In the genomic region with DNA sequence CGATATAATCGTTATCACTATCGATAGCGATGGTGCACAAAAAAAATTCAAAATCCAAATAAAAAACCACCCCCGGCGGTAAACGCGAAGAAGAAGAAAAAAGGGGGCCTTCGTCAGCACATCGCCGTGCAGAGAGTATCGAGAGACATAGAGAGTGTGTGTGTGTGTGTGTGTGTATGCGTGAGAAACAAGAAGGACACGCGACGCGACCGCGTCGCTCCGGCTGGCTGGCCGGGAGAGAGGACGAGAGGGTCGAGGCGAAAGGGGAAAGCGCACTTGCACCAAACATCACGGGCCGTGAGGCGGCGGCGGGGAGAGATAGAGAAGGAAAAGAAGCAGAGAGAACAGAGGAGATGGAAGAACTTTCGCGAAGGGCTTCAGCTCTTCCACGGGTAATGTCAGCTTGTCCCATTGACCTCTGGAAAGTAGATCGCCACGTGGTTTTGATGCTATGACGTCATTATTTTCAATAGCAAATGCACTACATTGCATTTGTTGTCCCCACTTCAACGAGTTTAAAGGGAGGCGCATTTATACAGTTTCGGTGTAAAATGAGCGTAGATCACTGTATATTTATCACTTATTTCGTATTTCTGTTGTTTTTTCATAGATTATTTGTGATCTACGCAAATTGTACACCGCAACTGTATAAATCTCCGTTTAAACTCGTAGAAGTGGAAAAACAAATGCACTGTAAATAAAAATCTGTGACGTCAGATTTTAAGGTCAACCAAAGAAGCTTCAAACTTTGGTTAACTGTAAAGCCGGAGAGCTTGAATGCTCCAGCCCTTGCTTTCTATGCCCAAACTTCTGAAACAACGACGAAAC, we compare ENCODE assay signal across 3 worm cellular contexts.
A peak's percentile ranks its signal among the peaks of the same experiment; 100 is the strongest.
TF ChIP-seq lines count a peak whose summit lies in the region.

A gene (plus strand): TSS at position 778 of the 828 bp plus-strand sequence.

TF ChIP-seq in whole organism, L1 larva, 84 proteins besides CTCF, POLR2A, EP300 and RAD21 (continued from another document and continues in another):
- peak; percentile 65 for TF ChIP-seq ceh-88 (GFP tag; IDR thresholded peaks at IDR 0.05; lab: Robert Waterston, UW)
- no peak for TF ChIP-seq alr-1 (tag; optimal IDR thresholded peaks at IDR 0.05; lab: Kevin White, UChicago; ENCODE audit: borderline replicate concordance)
- TF ChIP-seq Y116A8C.19 (tag; optimal IDR thresholded peaks at IDR 0.05; lab: Kevin White, UChicago; ENCODE audit: borderline replicate concordance): peak; percentile 15
- TF ChIP-seq dsc-1 (tag; optimal IDR thresholded peaks at IDR 0.05; lab: Kevin White, UChicago): peak; percentile 86
- TF ChIP-seq egl-13 (tag; optimal IDR thresholded peaks at IDR 0.05; lab: Kevin White, UChicago): peak; percentile 88
- TF ChIP-seq fkh-8 (tag; optimal IDR thresholded peaks at IDR 0.05; lab: Kevin White, UChicago): peak; percentile 97
- peak; percentile 78 for TF ChIP-seq snpc-4 (tag; optimal IDR thresholded peaks at IDR 0.05; lab: Kevin White, UChicago)
- TF ChIP-seq lin-35 (GFP tag; optimal IDR thresholded peaks at IDR 0.05; lab: Kevin White, UChicago): peak; percentile 86 to 87
- TF ChIP-seq nhr-11 (tag; optimal IDR thresholded peaks at IDR 0.05; lab: Kevin White, UChicago): peak; percentile 48
- peak; percentile 90 for TF ChIP-seq nhr-237 (tag; optimal IDR thresholded peaks at IDR 0.05; lab: Kevin White, UChicago)
- peak; percentile 94 for TF ChIP-seq lin-15B (tag; optimal IDR thresholded peaks at IDR 0.05; lab: Kevin White, UChicago)
- TF ChIP-seq nhr-71 (tag; optimal IDR thresholded peaks at IDR 0.05; lab: Kevin White, UChicago): peak; percentile 98
- TF ChIP-seq unc-30 (tag; optimal IDR thresholded peaks at IDR 0.05; lab: Kevin White, UChicago): no peak
- peak; percentile 78 to 98 (median 94) for TF ChIP-seq ceh-82 (tag; optimal IDR thresholded peaks at IDR 0.05; lab: Kevin White, UChicago)
- peak; percentile 89 for TF ChIP-seq fkh-10 (GFP tag; optimal IDR thresholded peaks at IDR 0.05; lab: Kevin White, UChicago)
- TF ChIP-seq lin-39 (tag; optimal IDR thresholded peaks at IDR 0.05; lab: Kevin White, UChicago): no peak
- TF ChIP-seq elt-3 (tag; optimal IDR thresholded peaks at IDR 0.05; lab: Kevin White, UChicago): peak in 2 of 6 experiments; percentile 61 to 68
- peak; percentile 93 for TF ChIP-seq isw-1 (GFP tag; IDR thresholded peaks at IDR 0.05; lab: Robert Waterston, UW)
- no peak for TF ChIP-seq unc-62 (GFP tag; optimal IDR thresholded peaks at IDR 0.05; lab: Kevin White, UChicago)
- TF ChIP-seq ceh-8 (GFP tag; optimal IDR thresholded peaks at IDR 0.05; lab: Kevin White, UChicago): peak; percentile 92
- peak; percentile 97 for TF ChIP-seq lin-14 (GFP tag; optimal IDR thresholded peaks at IDR 0.05; lab: Kevin White, UChicago)
- no peak for TF ChIP-seq sptf-1 (tag; optimal IDR thresholded peaks at IDR 0.05; lab: Kevin White, UChicago)
- TF ChIP-seq dpl-1 (GFP tag; optimal IDR thresholded peaks at IDR 0.05; lab: Kevin White, UChicago): peak; percentile 73 to 80 (median 76)
- peak; percentile 85 to 90 for TF ChIP-seq efl-1 (optimal IDR thresholded peaks at IDR 0.05; lab: Kevin White, UChicago)
- peak; percentile 68 to 96 for TF ChIP-seq efl-1 (GFP tag; optimal IDR thresholded peaks at IDR 0.05 in 1 of 2; lab: Kevin White, UChicago)
- TF ChIP-seq mef-2 (tag; optimal IDR thresholded peaks at IDR 0.05; lab: Kevin White, UChicago): peak; percentile 80
- TF ChIP-seq grh-1 (GFP tag; IDR thresholded peaks at IDR 0.05; lab: Robert Waterston, UW): peak; percentile 63; the same call in 1 of the 2 replicates
- TF ChIP-seq C34B4.2 (tag; optimal IDR thresholded peaks at IDR 0.05; lab: Kevin White, UChicago): no peak
- TF ChIP-seq mdl-1 (tag; optimal IDR thresholded peaks at IDR 0.05; lab: Kevin White, UChicago): peak in 1 of 2 experiments; percentile 91
- peak; percentile 85 for TF ChIP-seq aly-2 (tag; optimal IDR thresholded peaks at IDR 0.05; lab: Kevin White, UChicago)
- TF ChIP-seq F16B12.6 (tag; optimal IDR thresholded peaks at IDR 0.05; lab: Kevin White, UChicago): peak; percentile 69
- no peak for TF ChIP-seq pag-3 (tag; optimal IDR thresholded peaks at IDR 0.05; lab: Kevin White, UChicago; ENCODE audit: borderline replicate concordance, insufficient read depth)
- TF ChIP-seq mab-9 (GFP tag; IDR thresholded peaks at IDR 0.05; lab: Robert Waterston, UW): peak; percentile 58; the same call in 1 of the 2 replicates
- TF ChIP-seq nhr-20 (tag; optimal IDR thresholded peaks at IDR 0.05; lab: Kevin White, UChicago): peak; percentile 92
- peak; percentile 92 for TF ChIP-seq swsn-7 (tag; optimal IDR thresholded peaks at IDR 0.05; lab: Kevin White, UChicago)
- TF ChIP-seq vab-15 (tag; optimal IDR thresholded peaks at IDR 0.05; lab: Kevin White, UChicago): peak; percentile 32
- TF ChIP-seq zip-4 (GFP tag; optimal IDR thresholded peaks at IDR 0.05; lab: Kevin White, UChicago): peak; percentile 72
- peak; percentile 84 for TF ChIP-seq fos-1 (tag; optimal IDR thresholded peaks at IDR 0.05; lab: Kevin White, UChicago)

TF ChIP-seq in whole organism, L3 larva, 47 proteins besides CTCF, POLR2A, EP300 and RAD21 (continued from another document):
- TF ChIP-seq hmg-11 (tag; optimal IDR thresholded peaks at IDR 0.05; lab: Kevin White, UChicago) (peak; percentile 100), lin-39 (tag; optimal IDR thresholded peaks at IDR 0.05; lab: Kevin White, UChicago) (peak; percentile 95), daf-12 (tag; optimal IDR thresholded peaks at IDR 0.05; lab: Kevin White, UChicago) (no peak), ceh-16 (tag; optimal IDR thresholded peaks at IDR 0.05; lab: Kevin White, UChicago) (no peak), sea-2 (GFP tag; optimal IDR thresholded peaks at IDR 0.05; lab: Kevin White, UChicago) (no peak), elt-3 (tag; optimal IDR thresholded peaks at IDR 0.05; lab: Kevin White, UChicago) (no peak), egl-27 (tag; optimal IDR thresholded peaks at IDR 0.05; lab: Kevin White, UChicago) (peak; percentile 79), fos-1 (tag; optimal IDR thresholded peaks at IDR 0.05; lab: Kevin White, UChicago) (no peak), lin-15B (tag; optimal IDR thresholded peaks at IDR 0.05; lab: Kevin White, UChicago) (peak; percentile 96), jun-1 (tag; optimal IDR thresholded peaks at IDR 0.05; lab: Kevin White, UChicago) (peak; percentile 83), mdl-1 (tag; optimal IDR thresholded peaks at IDR 0.05; lab: Kevin White, UChicago) (peak; percentile 51), zag-1 (tag; optimal IDR thresholded peaks at IDR 0.05; lab: Kevin White, UChicago) (no peak), nhr-237 (tag; optimal IDR thresholded peaks at IDR 0.05; lab: Kevin White, UChicago) (no peak), egl-5 (tag; optimal IDR thresholded peaks at IDR 0.05; lab: Kevin White, UChicago) (peak; percentile 54), nhr-76 (tag; optimal IDR thresholded peaks at IDR 0.05; lab: Kevin White, UChicago) (no peak), aly-2 (tag; optimal IDR thresholded peaks at IDR 0.05; lab: Kevin White, UChicago) (peak; percentile 6), nhr-43 (tag; optimal IDR thresholded peaks at IDR 0.05; lab: Kevin White, UChicago; ENCODE audit: poor library complexity, severe bottlenecking) (peak; percentile 74), nhr-28 (tag; optimal IDR thresholded peaks at IDR 0.05; lab: Kevin White, UChicago) (no peak), ztf-11 (tag; optimal IDR thresholded peaks at IDR 0.05; lab: Kevin White, UChicago) (no peak), tbx-2 (tag; optimal IDR thresholded peaks at IDR 0.05; lab: Kevin White, UChicago) (peak; percentile 76), nhr-11 (tag; optimal IDR thresholded peaks at IDR 0.05; lab: Kevin White, UChicago) (peak; percentile 78), nfya-1 (tag; optimal IDR thresholded peaks at IDR 0.05; lab: Kevin White, UChicago; ENCODE audit: insufficient read depth) (peak; percentile 96), ztf-4 (tag; optimal IDR thresholded peaks at IDR 0.05; lab: Kevin White, UChicago) (no peak), fkh-2 (tag; optimal IDR thresholded peaks at IDR 0.05; lab: Kevin White, UChicago) (no peak), fkh-10 (GFP tag; optimal IDR thresholded peaks at IDR 0.05; lab: Kevin White, UChicago) (peak; percentile 27), eor-1 (tag; optimal IDR thresholded peaks at IDR 0.05; lab: Kevin White, UChicago) (no peak), pqm-1 (tag; optimal IDR thresholded peaks at IDR 0.05; lab: Kevin White, UChicago) (peak; percentile 84), elt-1 (tag; optimal IDR thresholded peaks at IDR 0.05; lab: Kevin White, UChicago) (peak; percentile 13), ceh-28 (tag; optimal IDR thresholded peaks at IDR 0.05; lab: Kevin White, UChicago) (peak; percentile 83), nhr-23 (tag; optimal IDR thresholded peaks at IDR 0.05; lab: Kevin White, UChicago) (peak; percentile 91)

TF ChIP-seq in whole organism, young adult, 124 proteins besides CTCF, POLR2A, EP300 and RAD21 (continued from another document and continues in another):
- peak; percentile 41 to 75 for TF ChIP-seq let-607 (tag; optimal IDR thresholded peaks at IDR 0.05; lab: Kevin White, UChicago)
- TF ChIP-seq lsy-27 (tag; optimal IDR thresholded peaks at IDR 0.05; lab: Kevin White, UChicago; ENCODE audit: borderline replicate concordance, insufficient read depth): peak; percentile 14
- TF ChIP-seq ceh-58 (GFP tag; IDR thresholded peaks at IDR 0.05; lab: Robert Waterston, UW): no peak
- TF ChIP-seq athp-1 (tag; optimal IDR thresholded peaks at IDR 0.05; lab: Kevin White, UChicago): peak; percentile 91
- TF ChIP-seq ama-1 (optimal IDR thresholded peaks at IDR 0.05; lab: Kevin White, UChicago): peak; percentile 60
- TF ChIP-seq ama-1 (GFP tag; optimal IDR thresholded peaks at IDR 0.05; lab: Kevin White, UChicago): peak in 1 of 2 experiments; percentile 8
- TF ChIP-seq madf-6 (GFP tag; IDR thresholded peaks at IDR 0.05; lab: Robert Waterston, UW): peak; percentile 28; the same call in 1 of the 2 replicates
- peak; percentile 97 for TF ChIP-seq nhr-80 (tag; optimal IDR thresholded peaks at IDR 0.05; lab: Kevin White, UChicago)
- TF ChIP-seq dpl-1 (GFP tag; optimal IDR thresholded peaks at IDR 0.05; lab: Kevin White, UChicago): no peak
- TF ChIP-seq F57A8.1 (GFP tag; optimal IDR thresholded peaks at IDR 0.05; lab: Kevin White, UChicago): no peak
- TF ChIP-seq T26A5.8 (tag; optimal IDR thresholded peaks at IDR 0.05; lab: Kevin White, UChicago): no peak
- peak; percentile 96 for TF ChIP-seq egrh-3 (GFP tag; IDR thresholded peaks at IDR 0.05; lab: Robert Waterston, UW)
- peak; percentile 95 for TF ChIP-seq K12H6.12 (tag; optimal IDR thresholded peaks at IDR 0.05; lab: Kevin White, UChicago)
- TF ChIP-seq egl-44 (GFP tag; IDR thresholded peaks at IDR 0.05; lab: Robert Waterston, UW): peak; percentile 67; the same call in 1 of the 2 replicates
- peak; percentile 32 for TF ChIP-seq zim-3 (tag; optimal IDR thresholded peaks at IDR 0.05; lab: Kevin White, UChicago)
- 0 out of 2 replicates have a peak, but pooled peaks have one; percentile 43 for TF ChIP-seq bed-1 (GFP tag; IDR thresholded peaks at IDR 0.05; lab: Robert Waterston, UW)
- TF ChIP-seq fkh-3 (tag; optimal IDR thresholded peaks at IDR 0.05; lab: Kevin White, UChicago): no peak
- TF ChIP-seq F39B2.1 (GFP tag; IDR thresholded peaks at IDR 0.05; lab: Robert Waterston, UW): no peak
- 0 out of 2 replicates have a peak, but pooled peaks have one; percentile 28 for TF ChIP-seq attf-3 (GFP tag; conservative IDR thresholded peaks at IDR 0.05; lab: Robert Waterston, UW)
- TF ChIP-seq ZK185.1 (tag; optimal IDR thresholded peaks at IDR 0.05; lab: Kevin White, UChicago; ENCODE audit: poor library complexity, severe bottlenecking): no peak
- peak; percentile 58 for TF ChIP-seq C06A6.2 (GFP tag; conservative IDR thresholded peaks at IDR 0.05; lab: Robert Waterston, UW)
- TF ChIP-seq snpc-1.1 (tag; optimal IDR thresholded peaks at IDR 0.05; lab: Kevin White, UChicago; ENCODE audit: insufficient read depth): no peak
- no peak for TF ChIP-seq cebp-2 (GFP tag; IDR thresholded peaks at IDR 0.05; lab: Robert Waterston, UW)
- no peak for TF ChIP-seq F37B4.10 (GFP tag; IDR thresholded peaks at IDR 0.05; lab: Robert Waterston, UW)
- TF ChIP-seq nfya-2 (GFP tag; IDR thresholded peaks at IDR 0.05; lab: Robert Waterston, UW): no peak
- TF ChIP-seq gei-17 (GFP tag; optimal IDR thresholded peaks at IDR 0.05; lab: Kevin White, UChicago): peak; percentile 53
- TF ChIP-seq nhr-179 (tag; optimal IDR thresholded peaks at IDR 0.05; lab: Kevin White, UChicago): no peak
- peak; percentile 65; the same call in 1 of the 2 replicates for TF ChIP-seq Y95B8A.8 (GFP tag; IDR thresholded peaks at IDR 0.05; lab: Robert Waterston, UW)
- TF ChIP-seq attf-5 (GFP tag; optimal IDR thresholded peaks at IDR 0.05; lab: Kevin White, UChicago): peak; percentile 99
- peak; percentile 73 for TF ChIP-seq mel-28 (tag; optimal IDR thresholded peaks at IDR 0.05; lab: Kevin White, UChicago; ENCODE audit: borderline replicate concordance)
- TF ChIP-seq B0035.1 (tag; optimal IDR thresholded peaks at IDR 0.05; lab: Kevin White, UChicago): peak; percentile 70
- TF ChIP-seq ceh-91 (GFP tag; IDR thresholded peaks at IDR 0.05; lab: Robert Waterston, UW): peak; percentile 48; the same call in 1 of the 2 replicates
- TF ChIP-seq F57C9.4 (tag; optimal IDR thresholded peaks at IDR 0.05; lab: Kevin White, UChicago): no peak
- peak; percentile 53 for TF ChIP-seq repo-1 (tag; optimal IDR thresholded peaks at IDR 0.05; lab: Kevin White, UChicago)
- no peak for TF ChIP-seq xnd-1 (tag; optimal IDR thresholded peaks at IDR 0.05; lab: Kevin White, UChicago)
- TF ChIP-seq F49E8.2 (tag; optimal IDR thresholded peaks at IDR 0.05; lab: Kevin White, UChicago; ENCODE audit: insufficient read depth): no peak
- no peak for TF ChIP-seq nhr-27 (tag; optimal IDR thresholded peaks at IDR 0.05; lab: Kevin White, UChicago)
- no peak for TF ChIP-seq dpff-1 (tag; optimal IDR thresholded peaks at IDR 0.05; lab: Kevin White, UChicago)
- TF ChIP-seq hsf-1 (GFP tag; IDR thresholded peaks at IDR 0.05; lab: Robert Waterston, UW): no peak
- TF ChIP-seq Y53F4B.3 (GFP tag; IDR thresholded peaks at IDR 0.05; lab: Robert Waterston, UW): no peak
- no peak for TF ChIP-seq ccch-3 (GFP tag; optimal IDR thresholded peaks at IDR 0.05; lab: Kevin White, UChicago)
- TF ChIP-seq bed-2 (GFP tag; IDR thresholded peaks at IDR 0.05; lab: Robert Waterston, UW): peak; percentile 70; the same call in 1 of the 2 replicates
- peak; percentile 71; the same call in 1 of the 2 replicates for TF ChIP-seq cebp-1 (GFP tag; IDR thresholded peaks at IDR 0.05; lab: Robert Waterston, UW)
- peak; percentile 91 for TF ChIP-seq cebp-1 (tag; optimal IDR thresholded peaks at IDR 0.05; lab: Kevin White, UChicago)
- peak; percentile 81 for TF ChIP-seq pbrm-1 (GFP tag; IDR thresholded peaks at IDR 0.05; lab: Robert Waterston, UW)
- no peak for TF ChIP-seq tbx-9 (tag; optimal IDR thresholded peaks at IDR 0.05; lab: Kevin White, UChicago; ENCODE audit: borderline replicate concordance)
- TF ChIP-seq zfh-2 (GFP tag; conservative IDR thresholded peaks at IDR 0.05; lab: Robert Waterston, UW): peak; percentile 99
- TF ChIP-seq F55B11.4 (tag; optimal IDR thresholded peaks at IDR 0.05; lab: Kevin White, UChicago; ENCODE audit: borderline replicate concordance, insufficient read depth): no peak
- TF ChIP-seq lin-40 (tag; optimal IDR thresholded peaks at IDR 0.05; lab: Kevin White, UChicago): peak; percentile 89
- TF ChIP-seq hlh-26 (GFP tag; conservative IDR thresholded peaks at IDR 0.05; lab: Robert Waterston, UW): no peak
- peak; percentile 87 for TF ChIP-seq B0336.3 (GFP tag; IDR thresholded peaks at IDR 0.05; lab: Robert Waterston, UW)
- peak; percentile 55 for TF ChIP-seq nhr-90 (tag; optimal IDR thresholded peaks at IDR 0.05; lab: Kevin White, UChicago)
- peak; percentile 9; the same call in 1 of the 2 replicates for TF ChIP-seq F33H1.4 (GFP tag; IDR thresholded peaks at IDR 0.05; lab: Robert Waterston, UW)
- no peak for TF ChIP-seq nhr-120 (GFP tag; IDR thresholded peaks at IDR 0.05; lab: Robert Waterston, UW)
- no peak for TF ChIP-seq hlh-12 (tag; optimal IDR thresholded peaks at IDR 0.05; lab: Kevin White, UChicago)
- TF ChIP-seq aptf-3 (GFP tag; IDR thresholded peaks at IDR 0.05; lab: Robert Waterston, UW): no peak
- TF ChIP-seq T07F8.4 (tag; optimal IDR thresholded peaks at IDR 0.05; lab: Kevin White, UChicago): peak; percentile 17
- peak; percentile 58; the same call in 1 of the 2 replicates for TF ChIP-seq C17E4.6 (GFP tag; IDR thresholded peaks at IDR 0.05; lab: Robert Waterston, UW)
